Fruit fly (Drosophila melanogaster): ENCODE results near the gene CG7573.

The CG7573 gene

DNA sequence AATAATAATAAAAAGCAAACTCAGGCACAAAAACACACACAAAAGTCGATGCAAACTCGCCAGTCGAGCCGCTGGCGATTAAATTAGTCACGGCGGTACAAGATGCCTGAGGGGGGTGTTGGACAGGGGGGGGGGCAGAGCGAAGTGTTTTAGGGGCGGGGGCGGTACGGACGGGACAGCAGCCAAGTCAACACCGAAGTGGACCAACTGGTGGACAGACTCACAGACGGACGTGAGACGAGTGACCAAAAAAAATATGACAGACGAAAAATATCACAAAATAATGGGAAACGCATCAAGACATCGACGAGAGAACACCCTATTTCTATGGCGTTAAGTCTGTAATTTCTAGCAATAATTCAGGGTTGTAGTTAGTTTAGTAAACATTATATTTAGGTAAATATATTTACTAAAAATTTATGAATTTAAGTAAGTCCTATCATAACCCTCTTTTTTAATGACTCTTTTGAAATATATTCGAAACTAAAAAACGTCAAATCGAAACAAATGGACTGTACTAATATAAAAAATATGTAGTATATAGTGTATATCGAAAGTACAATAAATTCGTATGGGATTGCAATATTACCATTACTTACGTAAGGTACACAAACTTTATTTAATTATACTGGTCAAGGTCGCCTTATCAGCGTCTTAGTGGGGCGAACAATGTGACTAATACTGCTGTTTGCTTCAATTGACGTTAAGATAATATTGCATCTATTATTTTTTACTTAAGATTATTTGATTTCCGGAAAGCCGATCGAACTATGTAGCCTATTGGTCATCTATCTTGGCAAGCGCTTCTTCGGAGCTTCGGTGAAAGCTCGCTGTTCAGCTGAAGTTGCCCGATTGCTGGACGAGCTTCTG, 20.0 kb upstream of the CG7573 start (continued):
- 0 out of 2 replicates have a peak, but pooled peaks have one; percentile 12 for TF ChIP-seq CG31224 (GFP tag; IDR thresholded peaks at IDR 0.05)
- peak; percentile 29 for TF ChIP-seq Blimp-1 (GFP tag; optimal IDR thresholded peaks at IDR 0.05)
- peak; percentile 14 for TF ChIP-seq CG9817 (tag; optimal IDR thresholded peaks at IDR 0.05)
- no peak; the same call in 2 of the 3 replicates for TF ChIP-seq CG34224 (GFP tag; IDR thresholded peaks at IDR 0.05; ENCODE audit: partially characterized antibody)
- TF ChIP-seq wor (GFP tag; IDR thresholded peaks at IDR 0.05), result no peak
- no peak for TF ChIP-seq CG10431 (GFP tag; optimal IDR thresholded peaks at IDR 0.05)
- no peak for TF ChIP-seq emc (GFP tag; optimal IDR thresholded peaks at IDR 0.05)
- TF ChIP-seq Atf6 (GFP tag; IDR thresholded peaks at IDR 0.05), result peak; percentile 17; the same call in 1 of the 2 replicates
- peak; percentile 35 for TF ChIP-seq cwo (GFP tag; optimal IDR thresholded peaks at IDR 0.05)
- no peak for TF ChIP-seq CkIIα-i1 (GFP tag; IDR thresholded peaks at IDR 0.05)
- no peak for TF ChIP-seq MTF-1 (GFP tag; optimal IDR thresholded peaks at IDR 0.05; ENCODE audit: borderline replicate concordance)
- peak; percentile 65 for TF ChIP-seq dmrt99B (tag; optimal IDR thresholded peaks at IDR 0.05)
- TF ChIP-seq her (GFP tag; optimal IDR thresholded peaks at IDR 0.05), result no peak
- TF ChIP-seq Rfx (GFP tag; IDR thresholded peaks at IDR 0.05), result peak; percentile 63
- 0 out of 2 replicates have a peak, but pooled peaks have one; percentile 11 for TF ChIP-seq CG9215 (GFP tag; IDR thresholded peaks at IDR 0.05)
- TF ChIP-seq CG12659 (GFP tag; optimal IDR thresholded peaks at IDR 0.05), result peak; percentile 44
- TF ChIP-seq Sox100B (GFP tag; optimal IDR thresholded peaks at IDR 0.05), result peak; percentile 57
- peak; percentile 18; the same call in 1 of the 4 replicates for TF ChIP-seq Gug (GFP tag; IDR thresholded peaks at IDR 0.05)
- peak; percentile 46 for TF ChIP-seq Ssrp (tag; optimal IDR thresholded peaks at IDR 0.05)
- peak; percentile 40; the same call in 1 of the 3 replicates for TF ChIP-seq CG11695 (GFP tag; IDR thresholded peaks at IDR 0.05)
- TF ChIP-seq Eip74EF (GFP tag; optimal IDR thresholded peaks at IDR 0.05), result peak in 1 of 2 experiments; percentile 24
- TF ChIP-seq CG9932 (GFP tag; IDR thresholded peaks at IDR 0.05), result peak; percentile 59
- TF ChIP-seq jumu (GFP tag; optimal IDR thresholded peaks at IDR 0.05), result no peak
- no peak for TF ChIP-seq CG2889 (GFP tag; IDR thresholded peaks at IDR 0.05)
- no peak for TF ChIP-seq zf30C (GFP tag; optimal IDR thresholded peaks at IDR 0.05)
- 0 out of 2 replicates have a peak, but pooled peaks have one; percentile 24 for TF ChIP-seq ap (GFP tag; IDR thresholded peaks at IDR 0.05)
- TF ChIP-seq Adf1 (GFP tag; IDR thresholded peaks at IDR 0.05), result peak; percentile 56
- peak; percentile 27; the same call in 1 of the 2 replicates for TF ChIP-seq CG32772 (GFP tag; IDR thresholded peaks at IDR 0.05)
- peak; percentile 55 for TF ChIP-seq Oli (tag; optimal IDR thresholded peaks at IDR 0.05)
- peak; percentile 50 for TF ChIP-seq CG13424 (tag; optimal IDR thresholded peaks at IDR 0.05)
- peak; percentile 26; the same call in 1 of the 2 replicates for TF ChIP-seq ttk (GFP tag; IDR thresholded peaks at IDR 0.05)
- TF ChIP-seq CG1832 (GFP tag; optimal IDR thresholded peaks at IDR 0.05), result no peak
- TF ChIP-seq phol (tag; optimal IDR thresholded peaks at IDR 0.05), result peak; percentile 54
- TF ChIP-seq tna (GFP tag; IDR thresholded peaks at IDR 0.05; ENCODE audit: partially characterized antibody), result no peak
- no peak for TF ChIP-seq ken (GFP tag; IDR thresholded peaks at IDR 0.05)
- no peak for TF ChIP-seq CG12071 (GFP tag; optimal IDR thresholded peaks at IDR 0.05)
- TF ChIP-seq CG15696 (tag; optimal IDR thresholded peaks at IDR 0.05), result no peak
- TF ChIP-seq CG16815 (GFP tag; optimal IDR thresholded peaks at IDR 0.05), result peak; percentile 10
- peak; percentile 43 for TF ChIP-seq tap (tag; optimal IDR thresholded peaks at IDR 0.05)
- TF ChIP-seq Fer3 (tag; optimal IDR thresholded peaks at IDR 0.05), result peak; percentile 20
- TF ChIP-seq HLH3B (GFP tag; IDR thresholded peaks at IDR 0.05), result no peak
- peak; percentile 49 for TF ChIP-seq CG18262 (tag; optimal IDR thresholded peaks at IDR 0.05)
- peak; percentile 11 for TF ChIP-seq CG8388 (GFP tag; optimal IDR thresholded peaks at IDR 0.05)
- peak; percentile 27 for TF ChIP-seq CG18619 (GFP tag; optimal IDR thresholded peaks at IDR 0.05)
- peak; percentile 29; the same call in 1 of the 2 replicates for TF ChIP-seq esg (GFP tag; conservative IDR thresholded peaks at IDR 0.05)
- peak; percentile 27 for TF ChIP-seq CG15514 (GFP tag; optimal IDR thresholded peaks at IDR 0.05)
- peak; percentile 58; the same call in 2 of the 3 replicates for TF ChIP-seq CG11456 (GFP tag; IDR thresholded peaks at IDR 0.05)

Data from whole organism, embryonic.